Worm (Caenorhabditis elegans) whole organism, L1 larva: ENCODE measurements around the gene nstp-10.
A peak's percentile ranks its signal among the peaks of the same experiment; 100 is the strongest.

ENCODE experiments used
- C16A3.4 ChIP-seq: fragments of 150-350 bp; optimal IDR thresholded peaks from 2 replicates; lab custom pipeline; 2014; ENCODE audit warnings: missing biosample characterization, missing genetic modification characterization
- C34B4.2 ChIP-seq: sonication (generic microtip); optimal IDR thresholded peaks from 2 replicates; lab custom pipeline; 2017; ENCODE audit warnings: mild to moderate bottlenecking, missing genetic modification characterization, missing compliant biosample characterization
- aha-1 ChIP-seq: fragments of 150-350 bp; optimal IDR thresholded peaks from 2 replicates; lab custom pipeline; 2014; ENCODE audit warnings: missing biosample characterization, missing genetic modification characterization
- ceh-82 ChIP-seq, 3 experiments: fragments of 150-350 bp in 1 of 3; sonication (generic microtip) in 2 of 3; optimal IDR thresholded peaks; 2 replicates each; lab custom pipeline; 2014 to 2017; ENCODE audit warnings: missing biosample characterization in 3 of 3, missing genetic modification characterization in 3 of 3
- ceh-88 ChIP-seq: fragments of 200-800 bp; sonication (Bioruptor generic); IDR thresholded peaks from 2 replicates; pipeline ENCODE4 v1.3.6; 2022; ENCODE audit warnings: missing genetic modification characterization, missing compliant biosample characterization
- ces-1 ChIP-seq: fragments of 150-350 bp; optimal IDR thresholded peaks from 2 replicates; lab custom pipeline; 2014; ENCODE audit warnings: missing biosample characterization, missing genetic modification reagents, missing genetic modification characterization
- dpl-1 ChIP-seq, 3 experiments: fragments of 150-350 bp in 2 of 3; sonication (generic microtip) in 1 of 3; optimal IDR thresholded peaks; 2 replicates each; lab custom pipeline; 2014 to 2017; ENCODE audit warnings: missing biosample characterization in 3 of 3, missing genetic modification characterization in 3 of 3, missing genetic modification reagents in 3 of 3
- efl-3 ChIP-seq: fragments of 200-800 bp; sonication (Bioruptor generic); optimal IDR thresholded peaks from 2 replicates; lab custom pipeline; 2018; ENCODE audit warnings: mild to moderate bottlenecking, missing genetic modification characterization, missing compliant biosample characterization
- egl-13 ChIP-seq: sonication (generic microtip); optimal IDR thresholded peaks from 2 replicates; lab custom pipeline; 2016; ENCODE audit warnings: missing genotype, missing genetic modification reagents, missing genetic modification characterization, missing compliant biosample characterization
- egl-27 ChIP-seq, 2 experiments: fragments of 150-350 bp in 1 of 2; sonication (generic microtip); optimal IDR thresholded peaks; 3 replicates each; lab custom pipeline; 2017 to 2018; ENCODE audit warnings: missing biosample characterization in 2 of 2, missing genetic modification characterization in 2 of 2, missing genetic modification reagents in 2 of 2
- elt-2 ChIP-seq: sonication (generic microtip); optimal IDR thresholded peaks from 2 replicates; lab custom pipeline; 2016; ENCODE audit warnings: missing genetic modification characterization, mild to moderate bottlenecking, inconsistent platforms, missing compliant biosample characterization, missing genetic modification reagents
- ets-5 ChIP-seq: fragments of 200-800 bp; sonication (Bioruptor generic); IDR thresholded peaks from 2 replicates; pipeline ENCODE4 v1.3.6; 2022; ENCODE audit warnings: missing genetic modification characterization, missing compliant biosample characterization
- fkh-10 ChIP-seq: sonication (generic microtip); optimal IDR thresholded peaks from 2 replicates; lab custom pipeline; 2017; ENCODE audit warnings: missing biosample characterization, missing genetic modification reagents, missing genetic modification characterization
- fos-1 ChIP-seq: fragments of 150-350 bp; optimal IDR thresholded peaks from 2 replicates; lab custom pipeline; 2014; ENCODE audit warnings: missing biosample characterization, missing genetic modification characterization
- isw-1 ChIP-seq: fragments of 200-800 bp; sonication (Bioruptor generic); IDR thresholded peaks from 2 replicates; pipeline ENCODE4 v1.3.6; 2022; ENCODE audit warnings: missing genetic modification characterization, missing compliant biosample characterization
- jun-1 ChIP-seq: fragments of 150-350 bp; optimal IDR thresholded peaks from 2 replicates; lab custom pipeline; 2014; ENCODE audit warnings: missing biosample characterization, missing genetic modification reagents, missing genetic modification characterization
- lin-13 ChIP-seq: fragments of 150-350 bp; optimal IDR thresholded peaks from 2 replicates; lab custom pipeline; 2014; ENCODE audit warnings: missing biosample characterization, missing genetic modification reagents, missing genetic modification characterization
- lin-14 ChIP-seq: fragments of 200-800 bp; sonication (Bioruptor generic); optimal IDR thresholded peaks from 2 replicates; lab custom pipeline; 2018; ENCODE audit warnings: mild to moderate bottlenecking, missing genetic modification characterization, moderate library complexity, missing compliant biosample characterization
- lin-15B ChIP-seq: fragments of 150-350 bp; sonication (generic microtip); optimal IDR thresholded peaks from 3 replicates; lab custom pipeline; 2014; ENCODE audit warnings: missing biosample characterization, missing genetic modification characterization
- lin-39 ChIP-seq: fragments of 150-350 bp; optimal IDR thresholded peaks from 2 replicates; lab custom pipeline; 2014; ENCODE audit warnings: missing biosample characterization, missing genetic modification reagents, missing genetic modification characterization
- lir-3 ChIP-seq: sonication (generic microtip); optimal IDR thresholded peaks from 2 replicates; lab custom pipeline; 2016; ENCODE audit warnings: mild to moderate bottlenecking, missing genetic modification characterization, moderate library complexity, missing compliant biosample characterization; ENCODE audit not compliant: poor library complexity
- lsy-2 ChIP-seq, 2 experiments: fragments of 150-350 bp; optimal IDR thresholded peaks; 2 replicates each; lab custom pipeline; 2014; ENCODE audit warnings: missing biosample characterization in 2 of 2, missing genetic modification characterization in 2 of 2
- mdl-1 ChIP-seq, 2 experiments: fragments of 150-350 bp; optimal IDR thresholded peaks; 2 replicates each; lab custom pipeline; 2014 to 2017; ENCODE audit warnings: missing biosample characterization in 2 of 2, missing genetic modification characterization in 2 of 2, inconsistent platforms in 1 of 2
- mef-2 ChIP-seq: fragments of 150-350 bp; optimal IDR thresholded peaks from 2 replicates; lab custom pipeline; 2014; ENCODE audit warnings: missing biosample characterization, missing genetic modification characterization
- mep-1 ChIP-seq: fragments of 150-350 bp; optimal IDR thresholded peaks from 2 replicates; lab custom pipeline; 2014; ENCODE audit warnings: missing biosample characterization, missing genetic modification characterization
- nhr-20 ChIP-seq: sonication (generic microtip); optimal IDR thresholded peaks from 2 replicates; lab custom pipeline; 2016; ENCODE audit warnings: mild to moderate bottlenecking, missing genetic modification characterization, missing compliant biosample characterization
- nhr-237 ChIP-seq: fragments of 150-350 bp; optimal IDR thresholded peaks from 2 replicates; lab custom pipeline; 2014; ENCODE audit warnings: missing biosample characterization, missing genetic modification characterization
- nhr-28 ChIP-seq: fragments of 150-350 bp; optimal IDR thresholded peaks from 2 replicates; lab custom pipeline; 2014; ENCODE audit warnings: missing biosample characterization, missing genetic modification characterization
- nhr-47 ChIP-seq: sonication (generic microtip); optimal IDR thresholded peaks from 2 replicates; lab custom pipeline; 2016; ENCODE audit warnings: mild to moderate bottlenecking, missing genetic modification characterization, moderate library complexity, missing compliant biosample characterization
- nhr-76 ChIP-seq: sonication (generic microtip); optimal IDR thresholded peaks from 2 replicates; lab custom pipeline; 2017; ENCODE audit warnings: missing biosample characterization, missing genetic modification characterization
- nhr-77 ChIP-seq: fragments of 150-350 bp; optimal IDR thresholded peaks from 2 replicates; lab custom pipeline; 2014; ENCODE audit warnings: missing biosample characterization, missing genetic modification characterization
- nhr-84 ChIP-seq: sonication (generic microtip); optimal IDR thresholded peaks from 2 replicates; lab custom pipeline; 2017; ENCODE audit warnings: missing biosample characterization, missing genetic modification characterization
- nhr-90 ChIP-seq: sonication (generic microtip); optimal IDR thresholded peaks from 2 replicates; lab custom pipeline; 2016; ENCODE audit warnings: mild to moderate bottlenecking, missing genetic modification characterization, missing compliant biosample characterization; ENCODE audit not compliant: poor library complexity
- pag-3 ChIP-seq: sonication (generic microtip); optimal IDR thresholded peaks from 2 replicates; lab custom pipeline; 2017; ENCODE audit warnings: missing genetic modification characterization, mild to moderate bottlenecking, missing compliant biosample characterization, antibody characterized with exemption, borderline replicate concordance; ENCODE audit not compliant: insufficient read depth
- pax-3 ChIP-seq: fragments of 200-800 bp; sonication (Bioruptor generic); optimal IDR thresholded peaks from 2 replicates; lab custom pipeline; 2018; ENCODE audit warnings: mild to moderate bottlenecking, missing genetic modification characterization, moderate library complexity, missing compliant biosample characterization
- pqm-1 ChIP-seq: sonication (generic microtip); optimal IDR thresholded peaks from 3 replicates; lab custom pipeline; 2017; ENCODE audit warnings: missing biosample characterization, missing genetic modification characterization
- skn-1 ChIP-seq: fragments of 150-350 bp; optimal IDR thresholded peaks from 2 replicates; lab custom pipeline; 2014; ENCODE audit warnings: missing biosample characterization, missing genetic modification characterization
- snpc-4 ChIP-seq: fragments of 150-350 bp; optimal IDR thresholded peaks from 2 replicates; lab custom pipeline; 2014; ENCODE audit warnings: missing biosample characterization, missing genetic modification characterization
- sptf-1 ChIP-seq: fragments of 150-350 bp; optimal IDR thresholded peaks from 2 replicates; lab custom pipeline; 2014; ENCODE audit warnings: missing biosample characterization, missing genetic modification characterization
- sup-37 ChIP-seq: fragments of 200-800 bp; sonication (Bioruptor generic); optimal IDR thresholded peaks from 2 replicates; lab custom pipeline; 2018; ENCODE audit warnings: mild to moderate bottlenecking, missing genetic modification characterization, missing compliant biosample characterization
- unc-130 ChIP-seq: fragments of 150-350 bp; optimal IDR thresholded peaks from 2 replicates; lab custom pipeline; 2017; ENCODE audit warnings: missing biosample characterization, missing genetic modification characterization, inconsistent platforms
- unc-98 ChIP-seq: fragments of 200-800 bp; sonication (Bioruptor generic); IDR thresholded peaks from 2 replicates; pipeline ENCODE4 v1.3.6; 2022; ENCODE audit warnings: missing genetic modification characterization, missing compliant biosample characterization
- vab-15 ChIP-seq: sonication (generic microtip); optimal IDR thresholded peaks from 2 replicates; lab custom pipeline; 2017; ENCODE audit warnings: missing genotype, mild to moderate bottlenecking, missing genetic modification characterization, missing compliant biosample characterization
- zip-4 ChIP-seq: fragments of 200-800 bp; sonication (Bioruptor generic); optimal IDR thresholded peaks from 2 replicates; lab custom pipeline; 2018; ENCODE audit warnings: mild to moderate bottlenecking, missing genetic modification characterization, moderate library complexity, missing compliant biosample characterization
- ztf-11 ChIP-seq, 2 experiments: sonication (generic microtip); optimal IDR thresholded peaks; 2 replicates each; lab custom pipeline; 2016 to 2017; ENCODE audit warnings: missing genetic modification characterization in 2 of 2, missing biosample characterization in 1 of 2, missing compliant biosample characterization in 1 of 2

Gene nstp-10

DNA sequence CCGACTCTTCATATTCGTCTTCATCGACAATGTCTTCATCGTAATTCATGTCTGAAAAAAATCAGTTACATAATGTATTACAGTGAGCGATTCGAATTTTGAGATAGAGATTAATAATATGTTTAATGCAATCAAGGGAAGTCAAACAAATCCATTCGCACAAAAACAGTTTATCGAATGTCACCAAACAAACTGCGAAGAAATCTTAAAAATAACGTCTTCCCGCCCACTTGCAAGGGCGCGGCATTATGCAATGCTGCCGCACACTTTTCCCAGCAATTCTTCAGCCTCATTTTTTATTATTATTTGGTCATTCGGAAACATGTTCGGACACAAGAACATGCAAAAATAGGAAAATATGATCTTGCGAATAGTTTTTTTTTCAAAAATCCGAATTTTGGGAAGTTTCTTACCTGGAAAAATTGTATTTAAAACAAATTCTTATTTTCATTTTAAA, 5.4 kb downstream of the nstp-10 start, which contains the start of gene mdf-1 (continued):
- TF ChIP-seq nhr-47 (peak; percentile 75), nhr-28 (tag; lab: Kevin White, UChicago) (no peak), C16A3.4 (peak; percentile 85), aha-1 (tag; lab: Kevin White, UChicago) (no peak), fos-1 (tag; lab: Kevin White, UChicago) (no peak), lsy-2 (tag; optimal IDR thresholded peaks at IDR 0.05; lab: Kevin White, UChicago) (peak; percentile 59 to 81), lin-15B (peak; percentile 65), pqm-1 (tag; lab: Kevin White, UChicago) (no peak), nhr-77 (no peak), jun-1 (tag; lab: Kevin White, UChicago) (no peak), vab-15 (tag; lab: Kevin White, UChicago) (no peak), ztf-11 (tag; optimal IDR thresholded peaks at IDR 0.05; lab: Kevin White, UChicago) (no peak)
- TF ChIP-seq, all 84 proteins: peak for 38

DNA sequence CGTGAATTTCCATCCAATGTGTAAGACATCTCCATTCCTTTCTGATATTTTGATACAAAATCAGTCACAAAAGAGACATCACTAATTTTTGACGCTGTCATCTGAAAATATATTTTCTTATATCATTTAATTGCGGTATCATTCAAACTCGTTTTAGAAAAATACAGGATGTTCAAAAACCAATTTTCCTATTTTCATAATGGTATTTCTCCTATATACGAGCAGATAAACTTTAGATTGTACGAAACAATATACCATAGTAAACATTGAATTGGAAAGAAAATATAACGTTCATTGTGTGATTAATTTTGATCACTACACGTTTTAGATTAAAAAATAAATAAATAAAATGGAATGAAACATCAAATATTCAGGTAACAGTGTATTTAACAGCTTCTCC, 8.1 kb downstream of the nstp-10 start, which contains the start of gene C50F4.16:
Gene C50F4.16, minus strand, starts transcription at position 101 of the 400 bp plus-strand sequence.
- TF ChIP-seq egl-13 (tag; lab: Kevin White, UChicago) (no peak), fkh-10 (GFP tag; lab: Kevin White, UChicago) (no peak), sup-37 (GFP tag; lab: Kevin White, UChicago) (no peak), isw-1 (GFP tag; lab: Robert Waterston, UW) (no peak), lin-13 (no peak), nhr-237 (tag; lab: Kevin White, UChicago) (no peak), unc-98 (GFP tag; lab: Robert Waterston, UW) (no peak), ceh-88 (GFP tag; lab: Robert Waterston, UW) (no peak), egl-27 (tag; optimal IDR thresholded peaks at IDR 0.05; lab: Kevin White, UChicago) (no peak), mdl-1 (tag; optimal IDR thresholded peaks at IDR 0.05; lab: Kevin White, UChicago) (no peak), zip-4 (GFP tag; lab: Kevin White, UChicago) (no peak)

DNA sequence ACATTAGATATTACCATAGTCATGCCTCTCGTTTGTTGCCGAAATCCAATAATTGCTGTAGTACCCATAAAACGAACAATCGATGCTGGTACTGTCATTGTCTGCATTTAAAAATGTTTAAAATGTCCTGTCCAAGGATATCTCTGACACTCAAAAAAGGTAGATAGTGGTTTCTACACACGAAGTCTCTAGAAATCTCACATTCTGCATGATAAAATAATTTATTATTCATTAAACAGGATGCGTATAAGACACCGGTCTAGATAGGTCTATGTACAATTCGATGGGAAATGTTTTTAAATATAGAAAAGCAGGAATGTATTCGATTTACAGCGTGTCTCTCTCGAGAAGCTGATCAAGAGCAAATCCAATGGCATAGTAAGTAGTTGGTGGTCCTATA, 10.0 kb downstream of the nstp-10 start, which contains the start of gene C50F4.12:
Gene C50F4.12, minus strand, starts transcription at position 101 of the 400 bp plus-strand sequence.
- TF ChIP-seq egl-13 (tag; lab: Kevin White, UChicago) (no peak), pax-3 (tag; lab: Kevin White, UChicago) (no peak), lin-14 (no peak), unc-130 (no peak), lin-39 (no peak), ztf-11 (tag; optimal IDR thresholded peaks at IDR 0.05; lab: Kevin White, UChicago) (no peak), C34B4.2 (no peak), snpc-4 (tag; lab: Kevin White, UChicago) (no peak), nhr-20 (tag; lab: Kevin White, UChicago) (no peak), sptf-1 (tag; lab: Kevin White, UChicago) (no peak), nhr-76 (tag; lab: Kevin White, UChicago) (no peak), lin-13 (no peak), zip-4 (GFP tag; lab: Kevin White, UChicago) (no peak), skn-1 (tag; lab: Kevin White, UChicago) (no peak), ets-5 (GFP tag; lab: Robert Waterston, UW) (no peak), pag-3 (tag; lab: Kevin White, UChicago) (no peak)
- TF ChIP-seq, all 84 proteins: peak for 0

DNA sequence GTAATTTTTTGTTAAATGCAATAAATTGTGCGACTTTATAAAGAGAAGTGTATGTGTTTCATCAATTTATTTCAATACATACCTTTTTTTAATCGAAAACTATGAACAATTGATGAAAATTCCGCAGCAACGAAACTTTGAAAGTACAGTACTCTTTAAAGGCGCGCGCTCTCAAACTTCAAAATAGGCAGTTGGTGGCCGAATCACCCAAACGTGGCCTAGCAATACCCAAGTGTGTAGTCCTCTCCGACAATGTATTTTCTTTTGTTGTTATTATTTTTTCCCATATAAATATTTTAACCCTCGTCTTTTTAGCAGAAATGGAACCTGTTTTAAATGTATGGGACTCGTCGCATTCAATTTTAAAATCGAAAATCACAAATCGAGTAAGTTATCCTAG, 13.1 kb downstream of the nstp-10 start, which contains the start of gene C50F4.4:
Gene C50F4.4, plus strand, starts transcription at position 267 of the 400 bp plus-strand sequence.
- TF ChIP-seq elt-2 (tag; lab: Kevin White, UChicago) (no peak), dpl-1 (GFP tag; optimal IDR thresholded peaks at IDR 0.05; lab: Kevin White, UChicago) (peak; percentile 20 to 65 (median 38)), nhr-47 (peak; percentile 67), mef-2 (tag; lab: Kevin White, UChicago) (no peak), aha-1 (tag; lab: Kevin White, UChicago) (no peak), C16A3.4 (no peak), C34B4.2 (no peak), lin-14 (peak; percentile 50), pqm-1 (tag; lab: Kevin White, UChicago) (no peak), ztf-11 (tag; optimal IDR thresholded peaks at IDR 0.05; lab: Kevin White, UChicago) (peak in 1 of 2 experiments; percentile 67), efl-3 (no peak), sptf-1 (tag; lab: Kevin White, UChicago) (no peak), nhr-84 (no peak), lir-3 (tag; lab: Kevin White, UChicago) (peak; percentile 77), ceh-82 (tag; optimal IDR thresholded peaks at IDR 0.05; lab: Kevin White, UChicago) (no peak), unc-98 (GFP tag; lab: Robert Waterston, UW) (no peak), ces-1 (GFP tag; lab: Kevin White, UChicago) (no peak), ceh-88 (GFP tag; lab: Robert Waterston, UW) (no peak), sup-37 (GFP tag; lab: Kevin White, UChicago) (no peak), lsy-2 (tag; optimal IDR thresholded peaks at IDR 0.05; lab: Kevin White, UChicago) (peak in 1 of 2 experiments; percentile 61), nhr-90 (tag; lab: Kevin White, UChicago) (peak; percentile 71), mep-1 (tag; lab: Kevin White, UChicago) (peak; percentile 12)
